Worm (Caenorhabditis elegans) whole organism, L4 larva: ENCODE measurements around the gene C08G9.2.

ENCODE experiments used
- F10B5.3 ChIP-seq: sonication (generic microtip); optimal IDR thresholded peaks from 2 replicates; lab custom pipeline; 2016; ENCODE audit warnings: mild to moderate bottlenecking, missing genetic modification characterization, missing compliant biosample characterization
- Y48G9A.11 ChIP-seq: fragments of 200-800 bp; sonication (Bioruptor generic); IDR thresholded peaks from 2 replicates; pipeline ENCODE4 v1.3.6; 2022; ENCODE audit warnings: missing genetic modification reagents, missing genetic modification characterization, missing compliant biosample characterization
- ZK337.2 ChIP-seq: fragments of 200-800 bp; sonication (Bioruptor generic); IDR thresholded peaks from 2 replicates; pipeline ENCODE4 v1.3.6; 2022; ENCODE audit warnings: missing genetic modification reagents, missing genetic modification characterization, missing compliant biosample characterization
- ZK546.5 ChIP-seq, 2 experiments: sonication (generic microtip); optimal IDR thresholded peaks; 2 replicates each; lab custom pipeline; 2017; ENCODE audit warnings: missing biosample characterization in 2 of 2, missing genetic modification characterization in 2 of 2
- aha-1 ChIP-seq: fragments of 150-350 bp; peaks from one replicate; lab custom pipeline; 2014; ENCODE audit warnings: missing biosample characterization, missing genetic modification characterization
- aly-2 ChIP-seq: sonication (generic microtip); optimal IDR thresholded peaks from 2 replicates; lab custom pipeline; 2018; ENCODE audit warnings: missing biosample characterization, missing genetic modification characterization
- arid-1 ChIP-seq: fragments of 200-800 bp; sonication (Bioruptor generic); conservative IDR thresholded peaks from 2 replicates; pipeline ENCODE4 v1.3.6; 2022; ENCODE audit warnings: missing genetic modification reagents, missing genetic modification characterization, missing compliant biosample characterization
- attf-4 ChIP-seq: sonication (generic microtip); optimal IDR thresholded peaks from 3 replicates; lab custom pipeline; 2017; ENCODE audit warnings: missing biosample characterization, missing genetic modification characterization
- ceh-20 ChIP-seq: fragments of 200-800 bp; sonication (Bioruptor generic); IDR thresholded peaks from 2 replicates; pipeline ENCODE4 v1.3.6; 2022; ENCODE audit warnings: missing genetic modification reagents, missing genetic modification characterization, missing compliant biosample characterization
- ceh-28 ChIP-seq: fragments of 150-350 bp; optimal IDR thresholded peaks from 2 replicates; lab custom pipeline; 2014; ENCODE audit warnings: missing biosample characterization, missing genetic modification reagents, missing genetic modification characterization
- ceh-32 ChIP-seq: sonication (generic microtip); optimal IDR thresholded peaks from 2 replicates; lab custom pipeline; 2016; ENCODE audit warnings: mild to moderate bottlenecking, missing genetic modification characterization, missing compliant biosample characterization; ENCODE audit not compliant: poor library complexity
- ctbp-1 ChIP-seq: fragments of 200-800 bp; sonication (Bioruptor generic); IDR thresholded peaks from 2 replicates; pipeline ENCODE4 v1.3.6; 2022; ENCODE audit warnings: missing genetic modification reagents, missing genetic modification characterization, missing compliant biosample characterization
- daf-16 ChIP-seq, 3 experiments: sonication (generic microtip); optimal IDR thresholded peaks; 2 replicates each; lab custom pipeline; 2016 to 2017; ENCODE audit warnings: missing genetic modification characterization in 3 of 3, missing genetic modification reagents in 3 of 3, mild to moderate bottlenecking in 2 of 3, missing compliant biosample characterization in 2 of 3, missing biosample characterization in 1 of 3, moderate library complexity in 1 of 3
- dmd-6 ChIP-seq: fragments of 200-800 bp; sonication (Bioruptor generic); IDR thresholded peaks from 2 replicates; pipeline ENCODE4 v1.3.6; 2022; ENCODE audit warnings: missing genetic modification reagents, missing genetic modification characterization, missing compliant biosample characterization
- dmd-9 ChIP-seq: fragments of 200-800 bp; sonication (Bioruptor generic); IDR thresholded peaks from 2 replicates; pipeline ENCODE4 v1.3.6; 2022; ENCODE audit warnings: missing genetic modification reagents, missing genetic modification characterization, missing compliant biosample characterization
- dve-1 ChIP-seq: sonication (generic microtip); optimal IDR thresholded peaks from 2 replicates; lab custom pipeline; 2017; ENCODE audit warnings: antibody characterized with exemption, mild to moderate bottlenecking, missing genetic modification characterization, missing compliant biosample characterization; ENCODE audit not compliant: insufficient read depth
- egl-43 ChIP-seq: fragments of 200-800 bp; sonication (Bioruptor generic); IDR thresholded peaks from 2 replicates; pipeline ENCODE4 v1.3.6; 2022; ENCODE audit warnings: missing genetic modification reagents, missing genetic modification characterization, missing compliant biosample characterization
- gei-8 ChIP-seq: fragments of 200-800 bp; sonication (Bioruptor generic); optimal IDR thresholded peaks from 2 replicates; lab custom pipeline; 2018; ENCODE audit warnings: mild to moderate bottlenecking, missing genetic modification characterization, missing compliant biosample characterization
- hif-1 ChIP-seq, 2 experiments: sonication (generic microtip); optimal IDR thresholded peaks; 2 replicates each; lab custom pipeline; 2016 to 2017; ENCODE audit warnings: missing compliant biosample characterization in 2 of 2, missing genetic modification characterization in 2 of 2, missing genetic modification reagents in 2 of 2, missing genotype in 2 of 2, mild to moderate bottlenecking in 1 of 2
- hlh-11 ChIP-seq: fragments of 200-800 bp; sonication (Bioruptor generic); optimal IDR thresholded peaks from 2 replicates; lab custom pipeline; 2018; ENCODE audit warnings: mild to moderate bottlenecking, missing genetic modification characterization, missing compliant biosample characterization
- hmg-1.1 ChIP-seq: fragments of 200-800 bp; sonication (Bioruptor generic); IDR thresholded peaks from 2 replicates; pipeline ENCODE4 v1.3.6; 2022; ENCODE audit warnings: missing genetic modification reagents, missing genetic modification characterization, missing compliant biosample characterization
- lin-1 ChIP-seq: fragments of 200-800 bp; sonication (Bioruptor generic); IDR thresholded peaks from 2 replicates; pipeline ENCODE4 v1.3.6; 2022; ENCODE audit warnings: missing genetic modification reagents, missing genetic modification characterization, missing compliant biosample characterization
- lin-13 ChIP-seq: fragments of 150-350 bp; optimal IDR thresholded peaks from 2 replicates; lab custom pipeline; 2014; ENCODE audit warnings: missing biosample characterization, missing genetic modification reagents, missing genetic modification characterization
- lin-15B ChIP-seq: fragments of 150-350 bp; sonication (generic microtip); optimal IDR thresholded peaks from 3 replicates; lab custom pipeline; 2014; ENCODE audit warnings: missing biosample characterization, missing genetic modification characterization
- madf-9 ChIP-seq: fragments of 200-800 bp; sonication (Bioruptor generic); conservative IDR thresholded peaks from 2 replicates; pipeline ENCODE4 v1.3.6; 2022; ENCODE audit warnings: missing genetic modification reagents, missing genetic modification characterization, missing compliant biosample characterization
- mxl-2 ChIP-seq: fragments of 200-800 bp; sonication (Bioruptor generic); conservative IDR thresholded peaks from 2 replicates; pipeline ENCODE4 v1.3.6; 2022; ENCODE audit warnings: missing genetic modification reagents, missing genetic modification characterization, missing compliant biosample characterization
- nhr-102 ChIP-seq: sonication (generic microtip); optimal IDR thresholded peaks from 2 replicates; lab custom pipeline; 2016; ENCODE audit warnings: mild to moderate bottlenecking, missing genetic modification characterization, moderate library complexity, missing compliant biosample characterization
- nhr-111 ChIP-seq: fragments of 200-800 bp; sonication (Bioruptor generic); optimal IDR thresholded peaks from 2 replicates; lab custom pipeline; 2018; ENCODE audit warnings: mild to moderate bottlenecking, missing genetic modification characterization, missing compliant biosample characterization
- nhr-28 ChIP-seq: fragments of 150-350 bp; optimal IDR thresholded peaks from 2 replicates; lab custom pipeline; 2014; ENCODE audit warnings: missing biosample characterization, missing genetic modification characterization
- nhr-42 ChIP-seq: fragments of 200-800 bp; sonication (Bioruptor generic); IDR thresholded peaks from 2 replicates; pipeline ENCODE4 v1.3.6; 2022; ENCODE audit warnings: missing genetic modification characterization, missing compliant biosample characterization
- nhr-48 ChIP-seq: sonication (generic microtip); optimal IDR thresholded peaks from 2 replicates; lab custom pipeline; 2016; ENCODE audit warnings: mild to moderate bottlenecking, missing genetic modification characterization, missing compliant biosample characterization
- nhr-77 ChIP-seq: fragments of 150-350 bp; optimal IDR thresholded peaks from 2 replicates; lab custom pipeline; 2014; ENCODE audit warnings: missing biosample characterization, missing genetic modification characterization
- pha-4 ChIP-seq, 2 experiments: fragments of 150-350 bp in 1 of 2; fragments of 200-800 bp in 1 of 2; sonication (Bioruptor generic) in 1 of 2; IDR thresholded peaks in 1 of 2; optimal IDR thresholded peaks in 1 of 2; 2 replicates each; pipeline versions ENCODE4 v1.3.6 to Lab custom; 2014 to 2022; ENCODE audit warnings: missing genetic modification characterization in 2 of 2, missing genetic modification reagents in 2 of 2, missing biosample characterization in 1 of 2, missing compliant biosample characterization in 1 of 2
- php-3 ChIP-seq: fragments of 200-800 bp; sonication (Bioruptor generic); IDR thresholded peaks from 2 replicates; pipeline ENCODE4 v1.3.6; 2022; ENCODE audit warnings: missing genetic modification reagents, missing genetic modification characterization, missing compliant biosample characterization
- pqm-1 ChIP-seq: sonication (generic microtip); optimal IDR thresholded peaks from 2 replicates; lab custom pipeline; 2017; ENCODE audit warnings: missing biosample characterization, missing genetic modification characterization
- rbr-2 ChIP-seq: sonication (generic microtip); optimal IDR thresholded peaks from 2 replicates; lab custom pipeline; 2016; ENCODE audit warnings: missing genotype, missing genetic modification characterization, missing compliant biosample characterization
- spr-1 ChIP-seq: sonication (generic microtip); optimal IDR thresholded peaks from 2 replicates; lab custom pipeline; 2016; ENCODE audit warnings: mild to moderate bottlenecking, missing genetic modification characterization, missing compliant biosample characterization
- tra-1 ChIP-seq: fragments of 200-800 bp; sonication (Bioruptor generic); IDR thresholded peaks from 2 replicates; pipeline ENCODE4 v1.3.6; 2022; ENCODE audit warnings: missing genetic modification reagents, missing genetic modification characterization, missing compliant biosample characterization
- unc-130 ChIP-seq: sonication (generic microtip); optimal IDR thresholded peaks from 2 replicates; lab custom pipeline; 2016; ENCODE audit warnings: missing genetic modification reagents, missing genetic modification characterization, missing compliant biosample characterization
- unc-39 ChIP-seq: sonication (generic microtip); optimal IDR thresholded peaks from 2 replicates; lab custom pipeline; 2017; ENCODE audit warnings: missing biosample characterization, missing genetic modification characterization
- unc-62 ChIP-seq, 3 experiments: fragments of 150-350 bp in 1 of 3; sonication (generic microtip); optimal IDR thresholded peaks in 2 of 3; peaks in 1 of 3; 1 replicate in 1 of 3; 2 replicates in 2 of 3; lab custom pipeline; 2014 to 2017; ENCODE audit warnings: missing biosample characterization in 3 of 3, missing genetic modification characterization in 3 of 3, missing genetic modification reagents in 3 of 3, missing genotype in 1 of 3
- vab-7 ChIP-seq: fragments of 200-800 bp; sonication (Bioruptor generic); IDR thresholded peaks from 2 replicates; pipeline ENCODE4 v1.3.6; 2022; ENCODE audit warnings: missing genetic modification reagents, missing genetic modification characterization, missing compliant biosample characterization
- zfp-3 ChIP-seq: fragments of 200-800 bp; sonication (Bioruptor generic); conservative IDR thresholded peaks from 2 replicates; pipeline ENCODE4 v1.3.6; 2022; ENCODE audit warnings: missing genetic modification reagents, missing genetic modification characterization, missing compliant biosample characterization
- zip-2 ChIP-seq: fragments of 150-350 bp; optimal IDR thresholded peaks from 2 replicates; lab custom pipeline; 2014; ENCODE audit warnings: missing biosample characterization, missing genetic modification characterization

Gene C08G9.2

ce11 chrIV:7679120-7679519, 6.3 kb upstream of the C08G9.2 start:
- TF ChIP-seq unc-130 = no peak
- no peak for TF ChIP-seq daf-16 (GFP tag; optimal IDR thresholded peaks at IDR 0.05; lab: Kevin White, UChicago)
- TF ChIP-seq daf-16 (tag; optimal IDR thresholded peaks at IDR 0.05; lab: Kevin White, UChicago) = peak; percentile 91
- TF ChIP-seq pqm-1 = peak; percentile 85
- TF ChIP-seq ceh-28 (tag; lab: Kevin White, UChicago) = no peak
- TF ChIP-seq pha-4 (GFP tag; IDR thresholded peaks at IDR 0.05; lab: Robert Waterston, UW) = no peak
- no peak for TF ChIP-seq pha-4 (tag; optimal IDR thresholded peaks at IDR 0.05; lab: Kevin White, UChicago)
- TF ChIP-seq nhr-48 (tag; lab: Kevin White, UChicago) = no peak
- TF ChIP-seq attf-4 (tag; lab: Kevin White, UChicago) = no peak
- TF ChIP-seq hlh-11 (tag; lab: Kevin White, UChicago) = peak; percentile 67
- no peak for TF ChIP-seq spr-1 (tag; lab: Kevin White, UChicago)
- no peak for TF ChIP-seq php-3 (GFP tag; lab: Robert Waterston, UW)
- no peak for TF ChIP-seq ceh-20 (GFP tag; lab: Robert Waterston, UW)
- no peak for TF ChIP-seq aly-2 (tag; lab: Kevin White, UChicago)
- TF ChIP-seq dve-1 (tag; lab: Kevin White, UChicago) = peak; percentile 60
- TF ChIP-seq nhr-77 = peak; percentile 40
- no peak for TF ChIP-seq zfp-3 (GFP tag; lab: Robert Waterston, UW)
- TF ChIP-seq nhr-28 = peak; percentile 72
- TF ChIP-seq ZK337.2 = no peak
- TF ChIP-seq nhr-42 (GFP tag; lab: Robert Waterston, UW) = no peak
- peak; percentile 28; the same call in 1 of the 2 replicates for TF ChIP-seq dmd-6 (GFP tag; lab: Robert Waterston, UW)
- no peak for TF ChIP-seq mxl-2
- TF ChIP-seq madf-9 = no peak
- no peak for TF ChIP-seq gei-8
- TF ChIP-seq, all 104 proteins: peak for 7

ce11 chrIV:7674874-7675273, 2.1 kb upstream of the C08G9.2 start, which contains the start of gene itr-1:
itr-1 (plus strand) TSS chrIV:7675174.
- TF ChIP-seq daf-16 (GFP tag; optimal IDR thresholded peaks at IDR 0.05; lab: Kevin White, UChicago) (no peak), daf-16 (tag; optimal IDR thresholded peaks at IDR 0.05; lab: Kevin White, UChicago) (no peak), Y48G9A.11 (GFP tag; lab: Robert Waterston, UW) (no peak), unc-39 (tag; lab: Kevin White, UChicago) (no peak), hif-1 (tag; optimal IDR thresholded peaks at IDR 0.05; lab: Kevin White, UChicago) (no peak), F10B5.3 (tag; lab: Kevin White, UChicago) (no peak), zip-2 (tag; lab: Kevin White, UChicago) (no peak), lin-1 (GFP tag; lab: Robert Waterston, UW) (no peak), arid-1 (GFP tag; lab: Robert Waterston, UW) (no peak), lin-15B (tag; lab: Kevin White, UChicago) (no peak), nhr-77 (no peak), vab-7 (GFP tag; lab: Robert Waterston, UW) (no peak), nhr-102 (no peak), nhr-111 (GFP tag; lab: Kevin White, UChicago) (no peak)

ce11 chrIV:7663006-7663405, 9.8 kb downstream of the C08G9.2 start:
- TF ChIP-seq Y48G9A.11 (GFP tag; lab: Robert Waterston, UW) = no peak
- TF ChIP-seq ceh-32 (tag; lab: Kevin White, UChicago) = no peak
- no peak for TF ChIP-seq lin-13
- TF ChIP-seq ceh-20 (GFP tag; lab: Robert Waterston, UW) = peak; percentile 38; the same call in 1 of the 2 replicates
- TF ChIP-seq tra-1 (GFP tag; lab: Robert Waterston, UW) = 0 out of 2 replicates have a peak, but pooled peaks have one; percentile 27
- peak; percentile 36 for TF ChIP-seq rbr-2 (tag; lab: Kevin White, UChicago)
- TF ChIP-seq aha-1 (tag; lab: Kevin White, UChicago) = peak; percentile 97
- peak in 1 of 2 experiments; percentile 82 for TF ChIP-seq unc-62 (GFP tag; optimal IDR thresholded peaks at IDR 0.05 in 1 of 2; lab: Kevin White, UChicago)
- no peak for TF ChIP-seq unc-62 (tag; optimal IDR thresholded peaks at IDR 0.05; lab: Kevin White, UChicago)
- no peak for TF ChIP-seq egl-43 (GFP tag; lab: Robert Waterston, UW)
- TF ChIP-seq dmd-9 (GFP tag; lab: Robert Waterston, UW) = no peak
- TF ChIP-seq ctbp-1 (GFP tag; lab: Robert Waterston, UW) = 0 out of 2 replicates have a peak, but pooled peaks have one; percentile 31
- TF ChIP-seq ZK546.5 (tag; optimal IDR thresholded peaks at IDR 0.05; lab: Kevin White, UChicago) = no peak
- peak; percentile 53 for TF ChIP-seq hmg-1.1 (GFP tag; lab: Robert Waterston, UW)
